Worm (Caenorhabditis elegans): Measurements from ENCODE around the gene F14D7.14.

ce11 chrV:14328806-14329205 is 19.1 kb downstream of the F14D7.14 start, which contains the start of gene pepm-1:
- TF ChIP-seq ets-4 (tag; optimal IDR thresholded peaks at IDR 0.05) (no peak), odd-2 (tag; optimal IDR thresholded peaks at IDR 0.05) (no peak), ceh-24 (tag; optimal IDR thresholded peaks at IDR 0.05) (no peak)

All from whole organism, late embryonic.